Worm (Caenorhabditis elegans): ENCODE results near the gene C23H5.11.
A peak's percentile ranks its signal among the peaks of the same experiment; 100 is the strongest.
"Not testable (repeated sequence)": the region's sequence is repeated elsewhere in the genome, so short reads cannot be mapped to it uniquely, and the experiment has no call there.

C23H5.11 gene

DNA sequence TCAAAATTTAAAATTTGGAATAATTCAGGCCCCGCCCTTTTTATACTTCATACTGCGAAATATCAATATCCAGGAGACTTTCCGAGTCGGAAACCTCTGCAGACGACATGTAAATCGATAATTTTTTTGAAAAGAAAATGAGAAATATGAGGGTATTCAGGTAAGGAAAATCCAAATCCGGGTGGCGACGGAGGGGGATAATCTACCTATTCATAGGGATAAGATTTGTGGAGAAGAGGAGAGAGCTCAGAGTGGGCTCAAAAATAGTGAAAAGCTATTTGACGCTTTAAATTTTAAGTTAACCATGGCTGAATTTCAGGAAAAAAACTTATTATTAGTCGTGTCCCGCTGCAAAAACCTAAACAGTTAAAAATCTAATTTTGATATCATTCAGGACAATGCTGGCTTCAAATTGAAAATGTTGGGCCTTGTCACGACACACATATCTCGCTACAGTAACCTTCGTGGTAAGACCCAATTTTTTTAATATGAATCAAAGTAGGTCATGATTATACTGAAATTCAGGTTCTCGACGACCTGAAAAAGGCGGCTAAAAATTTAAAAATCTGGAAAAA is 11.7 kb upstream of the C23H5.11 start, which contains the start of gene che-6:
Gene che-6 (minus strand): TSS at position 109 of the 575 bp plus-strand sequence.
- TF ChIP-seq dao-5 (tag; optimal IDR thresholded peaks at IDR 0.05) (no peak), W03F9.2 (tag; optimal IDR thresholded peaks at IDR 0.05) (no peak), him-1 (tag; optimal IDR thresholded peaks at IDR 0.05) (no peak)

DNA sequence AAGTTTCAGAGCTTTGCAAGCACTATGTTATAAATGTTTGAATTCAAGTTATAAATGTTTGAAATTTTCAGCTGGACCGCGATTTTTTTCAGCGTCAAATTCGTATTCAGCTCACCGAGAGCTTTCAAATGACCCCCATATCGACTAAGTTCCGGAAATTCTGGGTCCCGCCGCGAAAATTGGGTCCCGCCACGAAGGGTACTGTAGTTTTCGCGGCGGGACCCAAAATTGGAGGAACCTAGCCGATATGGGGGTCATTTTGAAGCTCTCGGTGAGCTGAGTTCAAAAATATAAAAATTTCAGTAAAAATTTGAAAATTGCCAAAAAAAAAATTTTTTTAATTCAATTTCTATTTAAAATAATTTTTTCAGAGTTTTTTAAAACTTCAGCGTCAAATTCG is 7.0 kb upstream of the C23H5.11 start:
- TF ChIP-seq dao-5 (tag; optimal IDR thresholded peaks at IDR 0.05): no peak
- TF ChIP-seq him-1 (tag; optimal IDR thresholded peaks at IDR 0.05): no peak
- no peak for TF ChIP-seq W03F9.2 (tag; optimal IDR thresholded peaks at IDR 0.05)

DNA sequence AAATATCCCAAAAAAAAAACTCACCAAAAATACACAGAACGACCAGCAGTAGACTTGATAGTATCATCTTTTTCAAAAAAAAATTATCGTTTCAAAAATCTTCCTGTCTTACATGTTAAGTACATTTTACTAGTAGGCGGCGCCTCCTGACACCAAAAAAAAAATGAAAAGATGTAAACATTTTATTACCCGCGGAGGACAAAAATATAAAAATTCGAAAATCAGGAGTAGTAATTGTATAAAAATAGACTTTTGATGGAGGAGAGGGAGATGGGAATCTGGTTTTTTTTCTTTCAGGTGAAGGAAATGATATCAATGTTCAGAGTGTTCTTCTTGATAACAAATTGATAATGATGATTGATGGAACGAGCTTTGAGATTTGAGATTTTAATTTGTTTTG is 3.1 kb upstream of the C23H5.11 start, which contains the start of gene C23H5.15:
Gene C23H5.15 (minus strand): TSS at position 101 of the 400 bp plus-strand sequence.
- TF ChIP-seq him-1 (tag; optimal IDR thresholded peaks at IDR 0.05) (no peak), dao-5 (tag; optimal IDR thresholded peaks at IDR 0.05) (no peak), W03F9.2 (tag; optimal IDR thresholded peaks at IDR 0.05) (no peak)

DNA sequence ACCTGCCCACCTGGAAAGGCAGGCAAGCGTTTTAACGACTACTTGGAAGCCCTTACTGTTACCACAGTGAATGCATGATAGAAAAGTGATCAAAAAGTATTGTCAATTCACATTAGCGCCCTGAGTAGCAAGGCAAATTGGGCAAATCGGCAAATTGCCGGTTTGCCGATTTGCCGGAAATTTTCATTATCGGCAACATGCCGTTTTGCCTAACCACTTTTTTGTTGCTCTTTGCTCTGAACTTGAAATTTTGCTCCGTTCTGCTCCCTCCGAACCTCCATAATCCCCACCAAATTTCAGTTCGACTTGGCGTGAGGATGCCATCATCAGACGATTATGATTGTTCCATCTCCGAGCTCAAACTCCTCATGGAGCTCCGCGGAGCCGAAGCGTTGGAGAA is 15.9 kb downstream of the C23H5.11 start, which contains the start of gene mca-2:
Gene mca-2 (plus strand): TSS at position 301 of the 400 bp plus-strand sequence.
- no peak for TF ChIP-seq W03F9.2 (tag; optimal IDR thresholded peaks at IDR 0.05)
- no peak for TF ChIP-seq him-1 (tag; optimal IDR thresholded peaks at IDR 0.05)
- TF ChIP-seq dao-5 (tag; optimal IDR thresholded peaks at IDR 0.05): no peak

DNA sequence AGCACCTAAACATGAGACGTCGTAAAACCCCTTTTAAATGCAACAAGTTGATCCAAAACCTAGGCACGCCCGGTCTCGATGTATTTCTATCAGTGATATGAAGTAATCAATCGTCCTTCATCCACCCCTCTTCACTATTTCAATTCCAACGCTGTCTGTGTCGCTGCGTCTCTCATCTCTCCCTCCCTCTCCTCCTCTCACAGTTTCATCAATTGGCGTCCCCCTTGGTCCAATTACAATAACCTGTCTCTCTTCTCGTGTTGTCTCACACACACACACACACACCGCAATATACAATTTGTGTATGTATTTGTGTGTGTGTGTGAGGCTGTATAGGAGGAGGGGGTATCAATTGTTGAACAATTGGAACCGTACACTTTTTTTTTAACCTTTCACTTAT is 16.5 kb downstream of the C23H5.11 start:
- TF ChIP-seq him-1 (tag; optimal IDR thresholded peaks at IDR 0.05): no peak
- TF ChIP-seq W03F9.2 (tag; optimal IDR thresholded peaks at IDR 0.05): no peak
- no peak for TF ChIP-seq dao-5 (tag; optimal IDR thresholded peaks at IDR 0.05)

DNA sequence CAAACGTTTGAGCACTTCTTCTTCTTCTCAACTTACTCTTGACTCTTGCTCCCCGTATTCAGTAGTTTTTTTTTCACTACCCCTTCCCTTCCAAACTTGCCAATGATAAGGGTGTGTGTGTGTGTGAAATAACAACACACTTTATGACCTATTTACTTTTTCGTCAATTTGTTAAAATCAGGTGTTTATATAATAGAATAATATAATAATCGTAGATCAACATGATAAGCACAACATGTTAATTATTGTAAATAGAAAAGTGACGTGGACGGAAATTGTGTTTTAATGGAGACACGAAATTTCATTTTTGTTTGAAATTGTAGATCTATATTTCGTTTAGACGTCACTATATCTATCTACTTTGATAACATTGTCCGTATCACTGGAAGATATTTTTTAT is 19.3 kb downstream of the C23H5.11 start:
- TF ChIP-seq W03F9.2 (tag; optimal IDR thresholded peaks at IDR 0.05) (no peak), dao-5 (tag; optimal IDR thresholded peaks at IDR 0.05) (no peak), him-1 (tag; optimal IDR thresholded peaks at IDR 0.05) (no peak)

DNA sequence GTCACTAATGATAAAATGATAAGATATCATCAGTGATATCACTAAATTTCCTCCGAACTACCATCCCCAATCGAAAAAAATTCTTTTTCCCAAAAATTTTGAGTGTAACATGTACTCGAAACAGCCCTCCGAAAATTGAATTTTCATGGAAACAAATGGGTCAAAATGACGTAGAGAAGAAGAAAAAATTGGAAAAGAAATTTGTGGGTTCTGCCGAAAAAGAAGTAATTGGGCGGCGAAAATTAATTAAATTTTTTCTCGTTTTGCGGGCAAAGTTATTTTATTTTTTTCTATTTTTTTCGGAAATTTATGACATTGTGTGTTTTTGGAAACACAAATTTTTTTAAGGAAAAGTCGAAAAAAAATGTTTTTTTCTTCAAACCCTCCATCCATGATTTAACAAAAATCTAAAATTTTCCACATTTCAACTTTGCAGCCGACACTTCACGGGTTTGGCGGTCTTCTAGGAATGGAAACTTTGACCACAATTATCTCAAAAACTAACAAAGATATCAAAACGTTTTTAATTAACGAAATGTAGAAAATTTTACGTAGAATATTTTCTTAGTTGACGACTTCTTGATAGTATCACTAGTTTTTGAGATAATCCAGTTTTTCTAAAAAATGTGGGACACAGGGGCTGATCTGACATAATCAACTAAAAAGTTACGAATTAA is 22.4 kb downstream of the C23H5.11 start:
- no peak for TF ChIP-seq W03F9.2 (tag; optimal IDR thresholded peaks at IDR 0.05)
- TF ChIP-seq dao-5 (tag; optimal IDR thresholded peaks at IDR 0.05): no peak
- TF ChIP-seq him-1 (tag; optimal IDR thresholded peaks at IDR 0.05): no peak

DNA sequence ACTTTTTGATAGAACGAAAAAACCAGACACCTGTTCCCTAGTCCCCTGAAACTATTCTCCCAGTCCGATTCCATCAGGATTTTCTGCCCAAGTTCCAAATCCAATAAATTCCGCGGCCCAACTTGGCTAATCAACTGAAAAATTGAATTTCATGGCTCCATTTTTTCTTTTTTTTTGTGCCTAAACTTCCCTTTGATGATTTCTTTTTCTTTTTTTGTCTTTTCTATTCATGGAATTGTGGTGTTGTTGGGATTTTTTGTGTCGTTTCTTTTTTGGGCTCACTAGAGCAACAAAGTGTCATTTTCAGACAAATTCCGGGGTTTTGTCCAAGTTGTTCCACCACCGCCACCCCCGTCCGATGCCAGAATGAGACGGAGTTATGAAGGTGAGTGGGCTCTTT is 33.8 kb downstream of the C23H5.11 start, which contains the start of gene arrd-26:
Gene arrd-26 (plus strand): TSS at position 301 of the 400 bp plus-strand sequence.
- no peak for TF ChIP-seq dao-5 (tag; optimal IDR thresholded peaks at IDR 0.05)
- no peak for TF ChIP-seq him-1 (tag; optimal IDR thresholded peaks at IDR 0.05)
- TF ChIP-seq W03F9.2 (tag; optimal IDR thresholded peaks at IDR 0.05): no peak

DNA sequence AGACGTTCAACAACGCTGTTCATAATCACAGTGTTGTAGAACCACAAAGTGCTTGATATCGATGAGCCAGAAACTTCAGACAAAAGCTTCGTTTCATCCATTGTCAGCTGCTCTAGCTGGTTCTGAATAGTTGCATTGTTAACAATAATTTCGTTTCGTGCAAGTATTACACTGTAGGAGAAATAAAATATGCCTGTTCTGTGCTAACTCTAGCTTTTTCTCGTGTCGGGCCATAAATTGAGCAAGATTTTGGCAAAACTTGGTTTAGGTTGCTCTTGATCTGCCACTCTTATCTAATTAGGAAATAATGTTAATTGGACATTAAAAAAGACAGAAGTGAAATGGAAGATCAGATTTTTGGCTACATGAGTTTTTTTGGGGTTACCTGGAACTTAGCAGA is 40.7 kb downstream of the C23H5.11 start, which contains the start of gene R05C11.2:
Gene R05C11.2 (minus strand): TSS at position 101 of the 400 bp plus-strand sequence.
- no peak for TF ChIP-seq dao-5 (tag; optimal IDR thresholded peaks at IDR 0.05)
- TF ChIP-seq him-1 (tag; optimal IDR thresholded peaks at IDR 0.05): no peak
- TF ChIP-seq W03F9.2 (tag; optimal IDR thresholded peaks at IDR 0.05): no peak

DNA sequence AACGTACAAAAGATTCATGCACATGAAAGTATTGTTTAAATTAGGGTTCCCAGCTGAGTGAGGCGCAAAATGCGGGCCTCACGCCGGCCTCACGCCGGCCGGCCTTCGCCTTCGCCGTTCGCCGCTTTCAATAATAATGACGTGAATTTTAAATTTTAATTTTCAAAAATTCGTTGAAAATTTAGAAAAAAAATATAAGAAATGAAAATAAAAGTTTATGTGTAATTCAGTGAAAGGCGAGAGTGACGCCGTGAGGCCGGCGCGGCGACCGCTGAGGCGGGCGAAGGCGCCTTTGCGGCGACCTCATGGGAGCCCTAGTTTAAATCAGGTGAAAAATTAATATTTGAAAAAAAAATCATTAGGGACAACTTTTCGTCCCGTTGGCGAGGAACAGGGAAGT is 42.2 kb downstream of the C23H5.11 start:
- TF ChIP-seq him-1 (tag; optimal IDR thresholded peaks at IDR 0.05): no peak

DNA sequence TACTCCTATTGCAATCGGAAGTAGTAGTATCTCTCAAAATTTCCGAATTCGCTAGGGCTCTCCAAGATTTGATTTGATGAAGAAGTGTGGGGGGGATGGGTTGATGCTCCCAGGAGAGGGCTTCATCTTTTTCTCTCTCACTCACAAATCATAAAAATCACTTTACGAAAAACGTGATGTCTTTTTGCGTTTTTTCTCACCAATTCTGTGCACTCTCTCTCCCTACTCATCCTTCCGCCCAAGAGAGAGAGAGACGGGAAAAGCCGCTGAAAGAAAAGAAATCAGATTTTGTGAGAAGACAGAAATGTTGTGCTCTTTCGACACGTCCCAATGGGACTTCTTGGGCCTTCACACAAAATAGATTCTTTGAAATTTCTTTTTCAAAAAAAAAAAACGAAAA is 46.1 kb downstream of the C23H5.11 start:
- TF ChIP-seq dao-5 (tag; optimal IDR thresholded peaks at IDR 0.05): no peak
- TF ChIP-seq W03F9.2 (tag; optimal IDR thresholded peaks at IDR 0.05): no peak
- TF ChIP-seq him-1 (tag; optimal IDR thresholded peaks at IDR 0.05): peak; percentile 34

DNA sequence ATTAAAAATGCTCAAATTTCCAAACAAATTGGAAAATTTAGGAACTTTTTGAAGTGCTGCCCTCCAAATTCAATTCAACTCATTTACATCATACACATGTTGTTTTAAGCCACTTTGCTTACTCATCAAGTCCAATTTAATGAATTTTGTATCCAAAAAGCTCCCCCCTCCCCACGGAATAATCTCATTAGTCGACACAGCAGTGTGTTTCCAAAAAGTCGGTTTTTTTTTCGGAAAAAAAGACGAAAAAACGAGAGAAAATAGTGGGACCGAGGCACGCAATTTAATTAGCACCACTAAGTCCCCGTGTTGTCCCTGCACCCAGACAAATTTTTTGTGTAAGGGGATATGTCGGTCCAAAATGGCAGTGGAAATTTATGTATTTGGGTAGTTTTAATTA is 47.3 kb downstream of the C23H5.11 start:
- TF ChIP-seq him-1 (tag; optimal IDR thresholded peaks at IDR 0.05) (peak; percentile 33), dao-5 (tag; optimal IDR thresholded peaks at IDR 0.05) (no peak)

DNA sequence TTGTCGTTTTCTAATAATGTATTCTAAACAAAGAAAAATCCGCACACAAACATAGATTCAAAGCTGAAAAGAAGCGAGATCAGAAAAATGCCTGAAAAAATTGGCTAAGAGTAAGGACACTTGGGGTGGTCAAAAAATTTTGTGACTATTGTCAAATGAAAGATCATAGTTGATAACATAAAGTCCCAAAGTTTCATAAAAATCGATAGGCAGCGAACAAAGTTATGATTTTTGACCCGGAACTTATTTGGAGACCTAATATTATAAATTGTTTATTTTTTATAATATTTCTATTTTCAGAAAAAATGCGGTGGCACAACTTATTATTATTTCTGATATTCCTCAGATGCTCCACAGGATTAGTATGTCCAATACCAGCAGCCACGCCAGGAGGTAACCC is 48.5 kb downstream of the C23H5.11 start, which contains the start of gene R05C11.4:
Gene R05C11.4 (plus strand): TSS at position 301 of the 400 bp plus-strand sequence.
- not testable (repeated sequence) for TF ChIP-seq W03F9.2, him-1, dao-5 (tag; optimal IDR thresholded peaks at IDR 0.05)

DNA sequence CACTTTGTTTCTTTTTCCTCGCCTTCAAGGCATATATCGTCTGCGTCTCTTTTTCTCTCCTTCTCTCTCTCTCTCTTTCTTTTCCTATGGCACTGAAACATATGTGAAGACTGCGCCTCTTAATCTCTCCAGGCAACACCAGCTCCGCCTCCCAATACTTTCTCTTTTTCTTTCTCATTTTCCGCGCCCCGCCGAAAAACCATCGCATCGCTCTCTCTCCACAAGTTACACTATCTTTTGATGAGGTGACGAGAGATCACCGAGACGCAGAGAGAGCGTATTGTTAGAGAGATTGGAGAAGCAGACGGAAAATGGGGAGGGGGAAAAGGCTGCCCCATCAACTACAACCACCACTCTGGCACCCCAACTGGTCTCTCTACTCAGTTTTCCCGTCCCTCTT is 50.8 kb downstream of the C23H5.11 start:
- TF ChIP-seq him-1 (tag; optimal IDR thresholded peaks at IDR 0.05) (peak; percentile 59), dao-5 (tag; optimal IDR thresholded peaks at IDR 0.05) (no peak)
